Worm (Caenorhabditis elegans) whole organism, L4/young adult: ENCODE measurements around the gene F26C11.4.
"Not testable (repeated sequence)": the region's sequence is repeated elsewhere in the genome, so short reads cannot be mapped to it uniquely, and the experiment has no call there.

Experiments
- W03F9.2 ChIP-seq: fragments of 150-350 bp; optimal IDR thresholded peaks from 2 replicates; lab custom pipeline; 2014; ENCODE audit warnings: missing biosample characterization, missing genetic modification characterization
- dao-5 ChIP-seq: sonication (generic microtip); optimal IDR thresholded peaks from 2 replicates; lab custom pipeline; 2016; ENCODE audit warnings: missing genotype, missing genetic modification characterization, moderate library complexity, missing compliant biosample characterization
- him-1 ChIP-seq: sonication (generic microtip); optimal IDR thresholded peaks from 2 replicates; lab custom pipeline; 2016; ENCODE audit warnings: missing genotype, missing genetic modification reagents, missing genetic modification characterization, missing compliant biosample characterization

F26C11.4 gene

ce11 chrII:9894435-9894834, 21.6 kb downstream of the F26C11.4 start, which contains the start of gene F26C11.1:
Gene F26C11.1, plus strand, starts transcription at chrII:9894735.
- TF ChIP-seq him-1 (no peak), dao-5 (tag; lab: Kevin White, UChicago) (no peak)

- no peak for TF ChIP-seq him-1
- TF ChIP-seq dao-5 (tag; lab: Kevin White, UChicago): no peak
- peak; percentile 74 for TF ChIP-seq W03F9.2 (tag; lab: Kevin White, UChicago)
Measured at ce11 chrII:9892409-9892808, 23.7 kb downstream of the F26C11.4 start, which contains the start of gene C08H9.16. Gene C08H9.16, plus strand, starts transcription at chrII:9892778.

ce11 chrII:9891823-9892222, 24.3 kb downstream of the F26C11.4 start:
- TF ChIP-seq him-1: no peak
- TF ChIP-seq W03F9.2 (tag; lab: Kevin White, UChicago): no peak
- TF ChIP-seq dao-5 (tag; lab: Kevin White, UChicago): no peak

DNA sequence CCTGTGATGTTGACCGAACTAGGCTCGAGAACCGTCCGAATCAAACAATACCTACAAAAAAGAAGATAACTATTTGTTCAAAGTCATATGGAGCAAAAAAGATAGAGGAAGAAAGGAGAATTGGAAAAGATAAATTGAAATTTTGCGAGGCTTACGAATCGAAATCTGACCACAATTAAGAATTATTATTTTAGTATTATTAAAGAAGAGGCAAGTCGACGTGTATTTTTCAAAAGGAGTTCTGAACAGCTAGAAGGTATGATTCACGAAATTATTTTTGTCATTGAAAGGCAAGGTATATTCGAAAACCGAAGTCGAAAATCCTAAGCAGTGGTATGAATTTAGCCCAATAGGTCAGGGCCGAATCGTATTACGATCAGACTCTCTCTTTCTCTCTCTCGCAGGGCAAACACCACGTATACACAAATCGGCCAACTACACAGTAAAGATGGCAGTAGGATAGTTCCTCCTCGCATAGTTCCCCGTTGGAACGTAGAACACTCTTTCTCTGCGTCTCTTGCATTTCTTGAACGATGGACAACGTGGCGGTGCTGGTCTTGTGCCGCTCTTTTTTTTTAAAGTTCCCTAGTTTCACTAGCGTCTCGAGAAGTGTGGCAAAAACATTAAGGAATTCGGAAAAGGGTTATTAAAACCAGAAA, 24.9 kb downstream of the F26C11.4 start, which contains the start of gene vgln-1:
Gene vgln-1, minus strand, starts transcription at position 51 of the 659 bp plus-strand sequence.
- TF ChIP-seq him-1 (no peak), dao-5 (tag; lab: Kevin White, UChicago) (no peak), W03F9.2 (tag; lab: Kevin White, UChicago) (no peak)

DNA sequence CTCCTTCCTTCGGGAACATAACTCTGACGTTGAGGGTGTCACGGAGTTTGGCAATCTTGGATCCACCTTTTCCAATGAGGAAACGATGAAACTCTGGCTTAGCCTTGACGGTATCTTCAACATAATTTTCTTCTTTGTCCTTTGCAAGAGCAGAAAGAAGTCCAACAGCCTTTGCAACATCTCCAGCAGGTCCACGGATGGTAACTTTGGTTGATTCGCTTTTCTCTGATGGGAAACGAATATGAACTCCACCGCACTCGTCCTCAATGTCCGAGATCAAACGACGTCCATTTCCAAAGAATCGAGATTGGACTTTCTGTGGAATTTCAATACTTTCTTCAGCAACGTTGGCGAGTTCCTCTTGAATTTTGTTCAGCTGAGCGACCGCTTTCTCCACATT, 27.5 kb downstream of the F26C11.4 start:
- no peak for TF ChIP-seq W03F9.2 (tag; lab: Kevin White, UChicago)
- TF ChIP-seq dao-5 (tag; lab: Kevin White, UChicago): no peak
- no peak for TF ChIP-seq him-1

DNA sequence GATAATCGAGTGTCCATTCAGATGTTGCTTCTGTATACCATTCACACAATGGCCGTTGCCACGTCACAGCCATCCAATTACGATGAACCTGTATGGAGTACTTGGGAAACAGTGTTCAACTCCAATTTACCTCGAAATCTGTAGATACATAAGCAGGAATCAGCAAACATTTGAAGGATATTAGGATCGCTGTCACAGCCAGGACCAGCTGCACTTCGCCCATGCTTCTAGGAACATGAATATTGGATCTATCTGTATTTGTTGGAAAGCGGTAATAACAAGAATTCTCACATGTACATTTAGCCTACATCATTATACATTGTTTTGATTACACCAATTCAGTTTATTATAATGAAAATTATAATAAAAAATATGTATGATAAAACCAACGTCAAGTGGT, 29.9 kb downstream of the F26C11.4 start, which contains the start of gene algn-8:
Gene algn-8, minus strand, starts transcription at position 227 of the 400 bp plus-strand sequence.
- TF ChIP-seq dao-5 (tag; lab: Kevin White, UChicago): no peak
- TF ChIP-seq W03F9.2 (tag; lab: Kevin White, UChicago): no peak

DNA sequence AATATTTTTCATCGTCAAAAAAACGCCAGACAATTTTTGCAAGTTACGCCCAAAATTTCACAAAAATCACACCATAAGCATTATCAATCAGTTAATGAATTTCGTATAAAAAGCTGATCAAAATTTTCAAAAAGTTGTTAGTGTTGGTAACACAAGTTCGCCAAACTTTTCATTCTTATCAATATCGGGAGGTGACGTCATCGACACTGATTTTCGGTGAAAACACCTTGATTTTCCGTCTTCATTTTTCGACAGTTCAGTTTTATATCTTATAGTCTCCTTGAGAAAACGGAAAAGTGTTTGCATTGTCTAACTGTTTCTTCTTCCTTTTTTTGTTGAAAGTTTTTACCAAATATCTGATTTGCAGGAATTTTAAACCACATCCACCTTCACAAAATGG, 35.3 kb downstream of the F26C11.4 start, which contains the start of gene C08H9.15:
Gene C08H9.15, plus strand, starts transcription at position 368 of the 400 bp plus-strand sequence.
- TF ChIP-seq him-1 (no peak), dao-5 (tag; lab: Kevin White, UChicago) (no peak), W03F9.2 (tag; lab: Kevin White, UChicago) (no peak)

- TF ChIP-seq W03F9.2 (tag; lab: Kevin White, UChicago): no peak
- no peak for TF ChIP-seq him-1
- no peak for TF ChIP-seq dao-5 (tag; lab: Kevin White, UChicago)
Measured at ce11 chrII:9879815-9880214, 36.3 kb downstream of the F26C11.4 start.

- TF ChIP-seq him-1 (no peak), dao-5 (tag; lab: Kevin White, UChicago) (no peak), W03F9.2 (tag; lab: Kevin White, UChicago) (no peak)
Measured at ce11 chrII:9874508-9875229, 41.4 kb downstream of the F26C11.4 start, which contains the start of the genes chil-2 and ctsa-3.2. Gene chil-2, minus strand, starts transcription at chrII:9874608. Gene ctsa-3.2, plus strand, starts transcription at chrII:9875179.

ce11 chrII:9872961-9873360, 43.1 kb downstream of the F26C11.4 start, which contains the start of gene chil-8:
Gene chil-8, minus strand, starts transcription at chrII:9873061.
- TF ChIP-seq dao-5 (tag; lab: Kevin White, UChicago): no peak
- TF ChIP-seq W03F9.2 (tag; lab: Kevin White, UChicago): no peak
- no peak for TF ChIP-seq him-1

- TF ChIP-seq dao-5 (tag; lab: Kevin White, UChicago) (no peak), W03F9.2 (tag; lab: Kevin White, UChicago) (no peak), him-1 (no peak)
Measured at ce11 chrII:9871061-9871460, 45.0 kb downstream of the F26C11.4 start, which contains the start of gene chil-7. Gene chil-7, minus strand, starts transcription at chrII:9871172.

DNA sequence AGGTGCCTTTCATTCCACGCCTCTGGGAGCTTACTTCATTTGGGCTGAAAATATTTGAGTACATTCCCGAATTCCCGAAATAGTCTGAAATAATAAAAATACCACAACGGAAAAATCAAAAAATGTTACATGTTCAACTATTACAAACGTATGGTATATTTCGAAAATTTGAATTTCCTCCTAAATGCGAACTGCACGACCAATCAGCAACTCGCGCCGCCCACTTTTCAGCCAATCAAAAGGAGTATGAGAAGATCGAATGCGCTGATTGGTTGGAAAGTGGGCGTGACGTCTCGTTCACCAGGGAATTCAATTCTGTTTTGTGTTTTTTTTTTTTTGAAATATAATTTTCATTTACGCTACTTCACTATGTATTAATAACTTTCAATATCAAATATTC, 47.4 kb downstream of the F26C11.4 start, which contains the start of gene old-1:
Gene old-1, minus strand, starts transcription at position 50 of the 400 bp plus-strand sequence.
- TF ChIP-seq him-1 (no peak), dao-5 (tag; lab: Kevin White, UChicago) (no peak)

DNA sequence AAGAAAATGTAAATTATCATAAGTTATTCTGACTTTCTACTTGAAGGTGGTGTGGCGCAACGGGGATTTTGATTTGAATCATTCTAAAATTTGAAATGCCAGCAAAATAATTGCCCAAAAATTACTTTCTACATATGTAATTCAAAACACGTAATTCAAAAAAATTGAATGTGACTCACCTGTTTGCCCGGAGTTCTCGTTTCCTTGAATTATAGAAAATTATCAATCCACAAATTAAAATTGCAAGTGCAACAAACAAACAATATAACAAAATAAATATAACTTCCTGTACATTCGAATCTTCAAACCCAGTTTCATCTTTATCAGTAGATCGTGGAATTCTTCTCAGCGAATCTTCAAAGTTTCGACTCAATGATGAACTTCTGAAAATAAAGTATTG, 47.9 kb downstream of the F26C11.4 start:
- no peak for TF ChIP-seq him-1
- TF ChIP-seq W03F9.2 (tag; lab: Kevin White, UChicago): no peak
- TF ChIP-seq dao-5 (tag; lab: Kevin White, UChicago): no peak

DNA sequence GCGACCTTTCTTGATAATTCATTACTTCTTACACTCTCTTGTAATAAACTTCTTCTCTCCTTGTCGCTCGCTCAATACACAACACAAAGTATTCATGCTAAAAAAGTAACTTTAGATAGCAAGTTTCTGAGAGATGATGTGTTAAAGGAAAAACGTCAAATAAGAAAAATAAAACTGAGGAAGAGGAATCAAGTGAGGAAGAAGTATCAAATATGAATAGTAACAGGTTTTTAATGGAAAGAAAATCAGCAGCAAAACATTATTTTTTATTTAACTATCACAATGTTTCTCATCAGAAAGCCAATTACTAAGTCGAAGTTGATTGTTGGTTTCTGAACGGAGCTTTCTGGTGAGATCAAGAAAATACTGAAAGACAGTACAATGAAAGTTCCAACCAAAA, 49.7 kb downstream of the F26C11.4 start, which contains the start of gene chil-1:
Gene chil-1, minus strand, starts transcription at position 101 of the 400 bp plus-strand sequence.
- TF ChIP-seq W03F9.2 (tag; lab: Kevin White, UChicago); dao-5 (tag; lab: Kevin White, UChicago); him-1: not testable (repeated sequence)
